Fruit fly (Drosophila melanogaster) whole organism, prepupa: ENCODE data around the gene CG32192.

Experiments
- CG10631 ChIP-seq: fragments of 200-800 bp; sonication (Bioruptor generic); optimal IDR thresholded peaks from 2 replicates; lab custom pipeline; 2016; ENCODE audit warnings: missing biosample characterization, missing genetic modification characterization
- CG10669 ChIP-seq: fragments of 200-800 bp; sonication (Bioruptor generic); optimal IDR thresholded peaks from 3 replicates; lab custom pipeline; 2018; ENCODE audit warnings: missing biosample characterization, mild to moderate bottlenecking, missing genetic modification characterization, moderate library complexity
- CG11294 ChIP-seq: fragments of 200-800 bp; sonication (Bioruptor generic); IDR thresholded peaks from 2 replicates; pipeline ENCODE4 v1.3.6; 2022; ENCODE audit warnings: missing biosample characterization, missing genetic modification characterization
- CG11762 ChIP-seq: fragments of 200-800 bp; sonication (Bioruptor generic); optimal IDR thresholded peaks from 3 replicates; lab custom pipeline; 2016; ENCODE audit warnings: missing biosample characterization, missing genetic modification characterization; ENCODE audit not compliant: insufficient read depth
- CG11902 ChIP-seq: fragments of 200-800 bp; sonication (Bioruptor generic); optimal IDR thresholded peaks from 3 replicates; lab custom pipeline; 2016; ENCODE audit warnings: missing biosample characterization, missing genetic modification characterization
- CG15336 ChIP-seq: fragments of 200-800 bp; sonication (Bioruptor generic); IDR thresholded peaks from 2 replicates; pipeline ENCODE4 v1.3.6; 2022; ENCODE audit warnings: missing biosample characterization, missing genetic modification characterization
- CG1621 ChIP-seq: fragments of 200-800 bp; sonication (Bioruptor generic); optimal IDR thresholded peaks from 3 replicates; lab custom pipeline; 2018; ENCODE audit warnings: missing biosample characterization, mild to moderate bottlenecking, missing genetic modification characterization
- CG3032 ChIP-seq: fragments of 200-800 bp; optimal IDR thresholded peaks from 2 replicates; lab custom pipeline; 2019; ENCODE audit warnings: missing biosample characterization, mild to moderate bottlenecking, missing genetic modification characterization, moderate library complexity
- CG32006 ChIP-seq: fragments of 200-800 bp; sonication (Bioruptor generic); optimal IDR thresholded peaks from 3 replicates; lab custom pipeline; 2017; ENCODE audit warnings: missing biosample characterization, mild to moderate bottlenecking, missing genetic modification characterization
- CG34406 ChIP-seq: fragments of 200-800 bp; sonication (Bioruptor generic); optimal IDR thresholded peaks from 3 replicates; lab custom pipeline; 2016; ENCODE audit warnings: missing biosample characterization, missing genetic modification characterization
- CG4318 ChIP-seq: fragments of 200-800 bp; sonication (Bioruptor generic); optimal IDR thresholded peaks from 3 replicates; lab custom pipeline; 2017; ENCODE audit warnings: missing biosample characterization, mild to moderate bottlenecking, missing genetic modification characterization
- CG6163 ChIP-seq: fragments of 200-800 bp; sonication (Bioruptor generic); IDR thresholded peaks from 3 replicates; pipeline ENCODE4 v1.3.6; 2022; ENCODE audit warnings: missing biosample characterization, missing genetic modification characterization
- CG6792 ChIP-seq: fragments of 200-800 bp; sonication (Bioruptor generic); optimal IDR thresholded peaks from 3 replicates; lab custom pipeline; 2016; ENCODE audit warnings: missing biosample characterization, missing genetic modification characterization
- CG6808 ChIP-seq: fragments of 200-800 bp; sonication (Bioruptor generic); optimal IDR thresholded peaks from 3 replicates; lab custom pipeline; 2017; ENCODE audit warnings: missing biosample characterization, missing genetic modification characterization, mild to moderate bottlenecking, moderate library complexity, missing genetic modification reagents
- CG6854 ChIP-seq: fragments of 200-800 bp; sonication (Bioruptor generic); optimal IDR thresholded peaks from 2 replicates; lab custom pipeline; 2017; ENCODE audit warnings: missing biosample characterization, mild to moderate bottlenecking, missing genetic modification characterization
- CG8119 ChIP-seq: fragments of 200-800 bp; sonication (Bioruptor generic); IDR thresholded peaks from 3 replicates; pipeline ENCODE4 v1.3.6; 2022; ENCODE audit warnings: missing biosample characterization, missing genetic modification characterization
- CG8319 ChIP-seq: fragments of 200-800 bp; sonication (Bioruptor generic); optimal IDR thresholded peaks from 3 replicates; lab custom pipeline; 2016; ENCODE audit warnings: missing biosample characterization, missing genetic modification characterization
- CG9139 ChIP-seq: fragments of 200-800 bp; sonication (Bioruptor generic); optimal IDR thresholded peaks from 3 replicates; lab custom pipeline; 2017; ENCODE audit warnings: missing biosample characterization, mild to moderate bottlenecking, missing genetic modification characterization
- Eip78C ChIP-seq: fragments of 200-800 bp; sonication (Bioruptor generic); peaks from one replicate; lab custom pipeline; 2016; ENCODE audit warnings: missing biosample characterization, missing genetic modification characterization
- Eip93F ChIP-seq: fragments of 200-800 bp; sonication (Bioruptor generic); optimal IDR thresholded peaks from 2 replicates; lab custom pipeline; 2016; ENCODE audit warnings: missing biosample characterization, mild to moderate bottlenecking, missing genetic modification characterization
- Ets21C ChIP-seq: fragments of 200-800 bp; sonication (Bioruptor generic); optimal IDR thresholded peaks from 3 replicates; lab custom pipeline; 2016; ENCODE audit warnings: missing biosample characterization, missing genetic modification characterization
- Gug ChIP-seq: fragments of 200-800 bp; sonication (Bioruptor generic); IDR thresholded peaks from 2 replicates; pipeline ENCODE4 v1.3.6; 2022; ENCODE audit warnings: missing biosample characterization, missing genetic modification characterization
- Hr39 ChIP-seq: fragments of 200-800 bp; sonication (Bioruptor generic); optimal IDR thresholded peaks from 2 replicates; lab custom pipeline; 2016; ENCODE audit warnings: missing biosample characterization, missing genetic modification characterization
- Hr4 ChIP-seq: fragments of 200-800 bp; sonication (Bioruptor generic); optimal IDR thresholded peaks from 3 replicates; lab custom pipeline; 2016; ENCODE audit warnings: missing biosample characterization, missing genetic modification characterization
- Lpt ChIP-seq: fragments of 200-800 bp; sonication (Bioruptor generic); optimal IDR thresholded peaks from 3 replicates; lab custom pipeline; 2016; ENCODE audit warnings: missing biosample characterization, missing genetic modification characterization
- Met ChIP-seq: fragments of 200-800 bp; sonication (Bioruptor generic); optimal IDR thresholded peaks from 3 replicates; lab custom pipeline; 2016; ENCODE audit warnings: missing biosample characterization, missing genetic modification characterization
- OdsH ChIP-seq: fragments of 200-800 bp; sonication (Bioruptor generic); optimal IDR thresholded peaks from 3 replicates; lab custom pipeline; 2016; ENCODE audit warnings: missing biosample characterization, missing genetic modification characterization
- Smox ChIP-seq: fragments of 200-800 bp; sonication (Bioruptor generic); optimal IDR thresholded peaks from 3 replicates; lab custom pipeline; 2016; ENCODE audit warnings: missing biosample characterization, missing genetic modification characterization
- Sox102F ChIP-seq: fragments of 200-800 bp; sonication (Bioruptor generic); optimal IDR thresholded peaks from 2 replicates; lab custom pipeline; 2016; ENCODE audit warnings: missing biosample characterization, mild to moderate bottlenecking, missing genetic modification characterization
- Sox14 ChIP-seq: fragments of 200-800 bp; sonication (Bioruptor generic); optimal IDR thresholded peaks from 3 replicates; lab custom pipeline; 2016; ENCODE audit warnings: missing biosample characterization, missing genetic modification characterization
- achi ChIP-seq: fragments of 200-800 bp; sonication (Bioruptor generic); optimal IDR thresholded peaks from 3 replicates; lab custom pipeline; 2016; ENCODE audit warnings: missing biosample characterization, missing genetic modification characterization
- acj6 ChIP-seq: fragments of 200-800 bp; sonication (Bioruptor generic); optimal IDR thresholded peaks from 3 replicates; lab custom pipeline; 2016; ENCODE audit warnings: missing biosample characterization, missing genetic modification characterization
- dac ChIP-seq: fragments of 200-800 bp; sonication (Bioruptor generic); optimal IDR thresholded peaks from 2 replicates; lab custom pipeline; 2017; ENCODE audit warnings: missing biosample characterization, mild to moderate bottlenecking, missing genetic modification characterization
- dsx ChIP-seq: fragments of 200-800 bp; optimal IDR thresholded peaks from 3 replicates; lab custom pipeline; 2019; ENCODE audit warnings: missing biosample characterization, mild to moderate bottlenecking, missing genetic modification characterization, moderate library complexity; ENCODE audit not compliant: poor library complexity, severe bottlenecking
- eg ChIP-seq: fragments of 200-800 bp; sonication (Bioruptor generic); IDR thresholded peaks from 3 replicates; pipeline ENCODE4 v1.3.6; 2022; ENCODE audit warnings: missing biosample characterization, missing genetic modification characterization
- esn ChIP-seq: fragments of 200-800 bp; sonication (Bioruptor generic); optimal IDR thresholded peaks from 2 replicates; lab custom pipeline; 2016; ENCODE audit warnings: missing biosample characterization, mild to moderate bottlenecking, missing genetic modification characterization, moderate library complexity
- fd59A ChIP-seq: fragments of 200-800 bp; sonication (Bioruptor generic); optimal IDR thresholded peaks from 2 replicates; lab custom pipeline; 2017; ENCODE audit warnings: missing biosample characterization, mild to moderate bottlenecking, missing genetic modification characterization, missing genetic modification reagents
- fkh ChIP-seq: fragments of 200-800 bp; sonication (Bioruptor generic); optimal IDR thresholded peaks from 3 replicates; lab custom pipeline; 2017; ENCODE audit warnings: missing biosample characterization, mild to moderate bottlenecking, missing genetic modification characterization, moderate library complexity
- net ChIP-seq: fragments of 200-800 bp; sonication (Bioruptor generic); optimal IDR thresholded peaks from 3 replicates; lab custom pipeline; 2016; ENCODE audit warnings: missing biosample characterization, missing genetic modification characterization
- pdm3 ChIP-seq: fragments of 200-800 bp; sonication (Bioruptor generic); optimal IDR thresholded peaks from 3 replicates; lab custom pipeline; 2016; ENCODE audit warnings: missing biosample characterization, missing genetic modification characterization
- salr ChIP-seq, 2 experiments: fragments of 200-800 bp; sonication (Bioruptor generic); optimal IDR thresholded peaks; 3 replicates each; lab custom pipeline; 2016 to 2018; ENCODE audit warnings: missing biosample characterization in 2 of 2, missing genetic modification characterization in 2 of 2, mild to moderate bottlenecking in 1 of 2
- svp ChIP-seq: fragments of 200-800 bp; sonication (Bioruptor generic); peaks from one replicate; lab custom pipeline; 2016; ENCODE audit warnings: missing biosample characterization, missing genetic modification characterization
- vri ChIP-seq: fragments of 200-800 bp; sonication (Bioruptor generic); optimal IDR thresholded peaks from 3 replicates; lab custom pipeline; 2016; ENCODE audit warnings: missing biosample characterization, mild to moderate bottlenecking, missing genetic modification characterization

CG32192 gene

dm6 chr3L:17999406-18000101, 40.6 kb upstream of the CG32192 start (continued):
- peak; percentile 83 for TF ChIP-seq Eip93F (GFP tag; lab: Kevin White, UChicago)
- TF ChIP-seq CG4318 = peak; percentile 92
- TF ChIP-seq esn (GFP tag; lab: Kevin White, UChicago) = peak; percentile 97
- TF ChIP-seq Hr4 (GFP tag; lab: Kevin White, UChicago) = peak; percentile 97
- peak; percentile 92 for TF ChIP-seq eg
- TF ChIP-seq dac = peak; percentile 85
- TF ChIP-seq OdsH (GFP tag; lab: Kevin White, UChicago) = peak; percentile 94
- TF ChIP-seq Eip78C (GFP tag; lab: Kevin White, UChicago) = peak; percentile 99
- TF ChIP-seq fkh (GFP tag; lab: Kevin White, UChicago) = peak; percentile 75
- TF ChIP-seq CG6792 (GFP tag; lab: Kevin White, UChicago) = peak; percentile 94
- peak; percentile 67 for TF ChIP-seq Gug (GFP tag; lab: Robert Waterston, UW)
- peak; percentile 90 for TF ChIP-seq CG8319
- TF ChIP-seq Smox (GFP tag; lab: Kevin White, UChicago) = peak; percentile 95
- TF ChIP-seq salr (GFP tag; optimal IDR thresholded peaks at IDR 0.05; lab: Kevin White, UChicago) = peak; percentile 80 to 95
- TF ChIP-seq CG6808 (GFP tag; lab: Kevin White, UChicago) = peak; percentile 94
- peak; percentile 91 for TF ChIP-seq fd59A (GFP tag; lab: Kevin White, UChicago)
- TF ChIP-seq Ets21C (GFP tag; lab: Kevin White, UChicago) = peak; percentile 88
- TF ChIP-seq CG10631 (GFP tag; lab: Kevin White, UChicago) = peak; percentile 85
- peak; percentile 96 for TF ChIP-seq CG15336 (GFP tag; lab: Robert Waterston, UW)
- peak; percentile 97 for TF ChIP-seq CG32006

- no peak for TF ChIP-seq salr (GFP tag; optimal IDR thresholded peaks at IDR 0.05; lab: Kevin White, UChicago)
- TF ChIP-seq svp (GFP tag; lab: Kevin White, UChicago) = no peak
- no peak for TF ChIP-seq Hr39 (GFP tag; lab: Kevin White, UChicago)
- TF ChIP-seq CG11762 = no peak
- TF ChIP-seq Sox102F (GFP tag; lab: Kevin White, UChicago) = no peak
- TF ChIP-seq esn (GFP tag; lab: Kevin White, UChicago) = no peak
- no peak for TF ChIP-seq Eip78C (GFP tag; lab: Kevin White, UChicago)
- no peak for TF ChIP-seq vri (GFP tag; lab: Kevin White, UChicago)
- no peak for TF ChIP-seq CG9139 (GFP tag; lab: Kevin White, UChicago)
- TF ChIP-seq eg = no peak
- no peak for TF ChIP-seq Sox14 (GFP tag; lab: Kevin White, UChicago)
- TF ChIP-seq achi (GFP tag; lab: Kevin White, UChicago) = no peak
Measured at dm6 chr3L:18000102-18000488, 40.0 kb upstream of the CG32192 start.

- TF ChIP-seq Eip78C (GFP tag; lab: Kevin White, UChicago) (peak; percentile 71), CG11762 (no peak), pdm3 (GFP tag; lab: Kevin White, UChicago) (no peak), svp (GFP tag; lab: Kevin White, UChicago) (peak; percentile 98), CG1621 (tag; lab: Kevin White, UChicago) (no peak)
Measured at dm6 chr3L:18000943-18001342, 39.2 kb upstream of the CG32192 start.

- peak; percentile 34 for TF ChIP-seq CG6808 (GFP tag; lab: Kevin White, UChicago)
- TF ChIP-seq CG15336 (GFP tag; lab: Robert Waterston, UW) = no peak
- no peak for TF ChIP-seq Hr4 (GFP tag; lab: Kevin White, UChicago)
- no peak for TF ChIP-seq dac
- TF ChIP-seq CG11294 (GFP tag; lab: Robert Waterston, UW) = no peak
- no peak for TF ChIP-seq fd59A (GFP tag; lab: Kevin White, UChicago)
- peak; percentile 33 for TF ChIP-seq CG1621 (tag; lab: Kevin White, UChicago)
- no peak for TF ChIP-seq CG10669 (GFP tag; lab: Kevin White, UChicago)
- TF ChIP-seq CG9139 (GFP tag; lab: Kevin White, UChicago) = no peak
- no peak for TF ChIP-seq CG11902 (GFP tag; lab: Kevin White, UChicago)
- no peak for TF ChIP-seq Lpt (GFP tag; lab: Kevin White, UChicago)
- TF ChIP-seq acj6 (GFP tag; lab: Kevin White, UChicago) = no peak
- TF ChIP-seq salr (GFP tag; optimal IDR thresholded peaks at IDR 0.05; lab: Kevin White, UChicago) = no peak
- no peak for TF ChIP-seq net (GFP tag; lab: Kevin White, UChicago)
- no peak for TF ChIP-seq Smox (GFP tag; lab: Kevin White, UChicago)
- TF ChIP-seq dsx = no peak
- no peak for TF ChIP-seq Ets21C (GFP tag; lab: Kevin White, UChicago)
- peak; percentile 49 for TF ChIP-seq CG6854 (GFP tag; lab: Kevin White, UChicago)
- no peak for TF ChIP-seq CG34406 (GFP tag; lab: Kevin White, UChicago)
- peak; percentile 20; the same call in 1 of the 3 replicates for TF ChIP-seq CG6163 (GFP tag; lab: Robert Waterston, UW)
- peak; percentile 27 for TF ChIP-seq Met (GFP tag; lab: Kevin White, UChicago)
- no peak for TF ChIP-seq CG8119 (GFP tag; lab: Robert Waterston, UW)
- TF ChIP-seq CG3032 = no peak
- TF ChIP-seq Eip78C (GFP tag; lab: Kevin White, UChicago) = peak; percentile 56
Measured at dm6 chr3L:18001571-18002045, 38.5 kb upstream of the CG32192 start.
